Fruit fly (Drosophila melanogaster): Measurements from ENCODE around the gene CG10466.

CG10466 gene

dm6 chr2L:19758511-19759128, 33.3 kb upstream of the CG10466 start, which contains the start of the genes CG10628 and Dus3 (continued):
- TF ChIP-seq gcm (GFP tag; optimal IDR thresholded peaks at IDR 0.05) (peak; percentile 79), bbx (GFP tag; IDR thresholded peaks at IDR 0.05; ENCODE audit: partially characterized antibody) (peak; percentile 26; the same call in 1 of the 2 replicates), kah (GFP tag; optimal IDR thresholded peaks at IDR 0.05) (peak; percentile 71), Mad (GFP tag; optimal IDR thresholded peaks at IDR 0.05) (peak; percentile 94), Hey (tag; optimal IDR thresholded peaks at IDR 0.05) (peak; percentile 73), CG3838 (GFP tag; optimal IDR thresholded peaks at IDR 0.05) (peak; percentile 79), CG10321 (GFP tag; IDR thresholded peaks at IDR 0.05) (peak; percentile 67; the same call in 1 of the 2 replicates), CG6689 (GFP tag; IDR thresholded peaks at IDR 0.05) (peak; percentile 92), CG2129 (GFP tag; IDR thresholded peaks at IDR 0.05; ENCODE audit: partially characterized antibody) (no peak; the same call in 1 of the 2 replicates), CG12744 (GFP tag; optimal IDR thresholded peaks at IDR 0.05) (peak; percentile 75), seq (GFP tag; IDR thresholded peaks at IDR 0.05) (peak; percentile 73), HmgD (GFP tag; optimal IDR thresholded peaks at IDR 0.05) (peak; percentile 86), CG17612 (GFP tag; IDR thresholded peaks at IDR 0.05) (peak; percentile 75), Dad (GFP tag; optimal IDR thresholded peaks at IDR 0.05) (peak; percentile 92), bcd (GFP tag; optimal IDR thresholded peaks at IDR 0.05) (peak; percentile 90), Kr (GFP tag; optimal IDR thresholded peaks at IDR 0.05) (no peak), CG31224 (GFP tag; IDR thresholded peaks at IDR 0.05) (peak; percentile 88), CG5245 (GFP tag; optimal IDR thresholded peaks at IDR 0.05) (peak; percentile 71), wek (GFP tag; optimal IDR thresholded peaks at IDR 0.05) (peak; percentile 53), CG14050 (GFP tag; IDR thresholded peaks at IDR 0.05) (peak; percentile 88), CG32532 (GFP tag; IDR thresholded peaks at IDR 0.05) (peak; percentile 96), CrebB (tag; optimal IDR thresholded peaks at IDR 0.05) (peak; percentile 87), en (GFP tag; optimal IDR thresholded peaks at IDR 0.05) (peak; percentile 83), CG8924 (tag; optimal IDR thresholded peaks at IDR 0.05) (peak; percentile 90), CG1233 (GFP tag; optimal IDR thresholded peaks at IDR 0.05) (peak; percentile 90), CG12769 (tag; optimal IDR thresholded peaks at IDR 0.05) (peak; percentile 96), slou (GFP tag; optimal IDR thresholded peaks at IDR 0.05) (peak; percentile 49), CG10267 (tag; optimal IDR thresholded peaks at IDR 0.05) (peak; percentile 81), HLHmδ (GFP tag; optimal IDR thresholded peaks at IDR 0.05) (no peak), eve (GFP tag; optimal IDR thresholded peaks at IDR 0.05) (no peak), lilli (GFP tag; optimal IDR thresholded peaks at IDR 0.05) (peak; percentile 96), CG18262 (tag; optimal IDR thresholded peaks at IDR 0.05) (peak; percentile 88), GATAe (GFP tag; conservative IDR thresholded peaks at IDR 0.05) (no peak; the same call in 1 of the 2 replicates), sqz (GFP tag; optimal IDR thresholded peaks at IDR 0.05) (no peak), chinmo (GFP tag; IDR thresholded peaks at IDR 0.05; ENCODE audit: partially characterized antibody) (0 out of 4 replicates have a peak, but pooled peaks have one; percentile 9), sug (tag; optimal IDR thresholded peaks at IDR 0.05) (peak; percentile 91), CG13287 (GFP tag; IDR thresholded peaks at IDR 0.05; ENCODE audit: partially characterized antibody) (peak; percentile 77), dmrt11E (tag; optimal IDR thresholded peaks at IDR 0.05) (peak; percentile 81), CG17912 (GFP tag; optimal IDR thresholded peaks at IDR 0.05) (peak; percentile 68), Sry-β (GFP tag; optimal IDR thresholded peaks at IDR 0.05) (peak; percentile 91), bab2 (GFP tag; optimal IDR thresholded peaks at IDR 0.05) (peak; percentile 93), CG1602 (GFP tag; optimal IDR thresholded peaks at IDR 0.05) (peak; percentile 90), Max (GFP tag; optimal IDR thresholded peaks at IDR 0.05) (peak; percentile 97), CkIIα-i1 (GFP tag; IDR thresholded peaks at IDR 0.05) (no peak), Sox100B (GFP tag; optimal IDR thresholded peaks at IDR 0.05) (no peak), lbe (GFP tag; optimal IDR thresholded peaks at IDR 0.05) (peak; percentile 59), CG10209 (GFP tag; optimal IDR thresholded peaks at IDR 0.05) (peak; percentile 88), ac (GFP tag; optimal IDR thresholded peaks at IDR 0.05) (peak; percentile 38), HLH54F (GFP tag; optimal IDR thresholded peaks at IDR 0.05) (peak; percentile 96)
